Fruit fly (Drosophila melanogaster) S2 (cell line): ENCODE results near the gene EMC2B.

Experiments
- CG8478 ChIP-seq: fragments of >200 bp; optimal IDR thresholded peaks from 2 replicates; lab custom pipeline; 2018
- CTCF ChIP-seq, 2 experiments: fragments of >200 bp; optimal IDR thresholded peaks; 2 replicates each; lab custom pipeline; 2018

dm6 chr3R:16982108-16982707 lies 9.5 kb downstream of the EMC2B start, which contains the start of gene AhcyL2:
- TF ChIP-seq CTCF (optimal IDR thresholded peaks at IDR 0.05; lab: Kevin White, UChicago): no peak
- TF ChIP-seq CG8478: no peak
